Fruit fly (Drosophila melanogaster) Kc167 (cell line): ENCODE measurements around the gene CG5897.

Source experiments
- Myc ChIP-seq: fragments of >200 bp; optimal IDR thresholded peaks from 2 replicates; lab custom pipeline; 2017; ENCODE audit warnings: missing external identifiers
- psq ChIP-seq: fragments of >200 bp; optimal IDR thresholded peaks from 2 replicates; lab custom pipeline; 2017; ENCODE audit warnings: missing external identifiers
- ttk ChIP-seq: sonication (Bioruptor generic); optimal IDR thresholded peaks from 2 replicates; lab custom pipeline; 2017; ENCODE audit warnings: missing external identifiers

DNA sequence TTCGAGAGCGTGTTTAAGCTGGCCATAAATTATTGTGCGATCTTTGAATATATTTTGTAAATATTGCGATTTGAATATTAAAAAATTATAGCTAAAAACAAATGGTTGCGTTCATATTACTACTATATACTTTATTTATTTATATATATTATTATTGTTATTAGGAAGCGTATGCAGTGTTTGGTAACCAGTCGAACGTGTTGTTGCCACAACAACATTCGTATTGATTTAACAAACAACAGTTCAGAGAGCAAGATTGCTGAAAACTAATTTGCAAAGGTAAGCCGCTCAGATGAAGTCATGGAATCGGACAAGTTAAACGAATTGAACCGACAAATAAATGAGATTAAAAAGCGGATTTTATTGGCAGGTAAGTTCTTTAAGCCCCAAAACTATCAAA, 7.7 kb downstream of the CG5897 start, which contains the start of gene CCDC151:
- TF ChIP-seq psq (lab: Kevin White, UChicago) (no peak), ttk (lab: Kevin White, UChicago) (no peak), Myc (lab: Kevin White, UChicago) (no peak)
